Worm (Caenorhabditis elegans): ENCODE results near the gene fut-3.

DNA sequence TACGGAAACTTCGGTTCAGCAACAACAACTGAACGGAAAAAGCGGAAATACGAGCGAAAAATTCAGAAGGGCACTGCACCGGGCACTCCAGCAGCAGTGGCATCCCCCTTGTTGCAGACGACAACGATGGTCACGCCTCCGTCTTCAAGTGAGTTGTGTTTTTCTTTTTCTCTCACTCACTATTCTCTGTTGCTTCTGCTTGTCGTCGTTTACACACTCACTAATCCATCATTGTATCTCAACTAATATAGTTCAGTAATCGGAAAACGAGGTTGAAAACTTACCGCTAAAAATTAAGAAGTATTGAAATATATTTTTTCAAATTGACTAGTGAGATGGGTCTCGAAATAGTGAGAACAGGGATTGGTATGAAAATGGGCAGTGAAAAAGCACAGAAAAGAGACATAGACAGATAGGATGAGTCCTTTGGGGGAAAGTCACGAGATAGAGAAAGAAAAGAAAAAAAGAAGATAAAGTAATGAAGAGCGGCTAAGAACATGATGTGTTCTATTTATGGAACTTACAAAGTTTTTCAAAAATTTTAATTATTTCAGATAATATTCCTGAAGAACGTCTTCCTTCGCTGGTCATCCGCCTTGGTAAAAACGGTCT, 3.7 kb upstream of the fut-3 start:
- TF ChIP-seq fkh-10 (GFP tag; optimal IDR thresholded peaks at IDR 0.05) (no peak), ztf-11 (tag; optimal IDR thresholded peaks at IDR 0.05) (no peak), elt-2 (tag; optimal IDR thresholded peaks at IDR 0.05) (no peak), nhr-25 (tag; optimal IDR thresholded peaks at IDR 0.05) (no peak), ama-1 (optimal IDR thresholded peaks at IDR 0.05) (no peak), mdl-1 (tag; optimal IDR thresholded peaks at IDR 0.05) (no peak), nhr-12 (tag; optimal IDR thresholded peaks at IDR 0.05) (no peak), lin-15B (tag; optimal IDR thresholded peaks at IDR 0.05) (no peak)
